Worm (Caenorhabditis elegans) whole organism, L1 larva: ENCODE data around the gene ttr-53.

Experiments used
- C16A3.4 ChIP-seq: fragments of 150-350 bp; optimal IDR thresholded peaks from 2 replicates; lab custom pipeline; 2014; ENCODE audit warnings: missing biosample characterization, missing genetic modification characterization
- C34B4.2 ChIP-seq: sonication (generic microtip); optimal IDR thresholded peaks from 2 replicates; lab custom pipeline; 2017; ENCODE audit warnings: mild to moderate bottlenecking, missing genetic modification characterization, missing compliant biosample characterization
- aly-2 ChIP-seq: fragments of 150-350 bp; optimal IDR thresholded peaks from 2 replicates; lab custom pipeline; 2014; ENCODE audit warnings: missing biosample characterization, missing genetic modification characterization
- blmp-1 ChIP-seq: fragments of 150-350 bp; optimal IDR thresholded peaks from 2 replicates; lab custom pipeline; 2014; ENCODE audit warnings: missing biosample characterization, missing genetic modification characterization
- ceh-82 ChIP-seq, 3 experiments: fragments of 150-350 bp in 1 of 3; sonication (generic microtip) in 2 of 3; optimal IDR thresholded peaks; 2 replicates each; lab custom pipeline; 2014 to 2017; ENCODE audit warnings: missing biosample characterization in 3 of 3, missing genetic modification characterization in 3 of 3
- ceh-88 ChIP-seq: fragments of 200-800 bp; sonication (Bioruptor generic); IDR thresholded peaks from 2 replicates; pipeline ENCODE4 v1.3.6; 2022; ENCODE audit warnings: missing genetic modification characterization, missing compliant biosample characterization
- ces-1 ChIP-seq: fragments of 150-350 bp; optimal IDR thresholded peaks from 2 replicates; lab custom pipeline; 2014; ENCODE audit warnings: missing biosample characterization, missing genetic modification reagents, missing genetic modification characterization
- dpl-1 ChIP-seq, 3 experiments: fragments of 150-350 bp in 2 of 3; sonication (generic microtip) in 1 of 3; optimal IDR thresholded peaks; 2 replicates each; lab custom pipeline; 2014 to 2017; ENCODE audit warnings: missing biosample characterization in 3 of 3, missing genetic modification characterization in 3 of 3, missing genetic modification reagents in 3 of 3
- dsc-1 ChIP-seq: sonication (generic microtip); optimal IDR thresholded peaks from 2 replicates; lab custom pipeline; 2016; ENCODE audit warnings: mild to moderate bottlenecking, missing genetic modification characterization, missing compliant biosample characterization
- efl-1 ChIP-seq, 4 experiments: fragments of 150-350 bp; optimal IDR thresholded peaks in 3 of 4; peaks in 1 of 4; 1 replicate in 1 of 4; 2 replicates in 3 of 4; lab custom pipeline; 2014; ENCODE audit warnings: missing biosample characterization in 2 of 4, missing genetic modification characterization in 2 of 4, missing genetic modification reagents in 2 of 4
- efl-3 ChIP-seq: fragments of 200-800 bp; sonication (Bioruptor generic); optimal IDR thresholded peaks from 2 replicates; lab custom pipeline; 2018; ENCODE audit warnings: mild to moderate bottlenecking, missing genetic modification characterization, missing compliant biosample characterization
- elt-2 ChIP-seq: sonication (generic microtip); optimal IDR thresholded peaks from 2 replicates; lab custom pipeline; 2016; ENCODE audit warnings: missing genetic modification characterization, mild to moderate bottlenecking, inconsistent platforms, missing compliant biosample characterization, missing genetic modification reagents
- elt-3 ChIP-seq, 6 experiments: fragments of 150-350 bp in 1 of 6; sonication (generic microtip); optimal IDR thresholded peaks; 2 replicates each; lab custom pipeline; 2017 to 2018; ENCODE audit warnings: missing biosample characterization in 6 of 6, missing genetic modification characterization in 6 of 6, inconsistent platforms in 1 of 6
- fkh-8 ChIP-seq: sonication (generic microtip); optimal IDR thresholded peaks from 2 replicates; lab custom pipeline; 2016; ENCODE audit warnings: mild to moderate bottlenecking, missing genetic modification characterization, missing compliant biosample characterization
- irx-1 ChIP-seq: sonication (generic microtip); optimal IDR thresholded peaks from 2 replicates; lab custom pipeline; 2016; ENCODE audit warnings: missing genetic modification characterization, missing compliant biosample characterization
- isw-1 ChIP-seq: fragments of 200-800 bp; sonication (Bioruptor generic); IDR thresholded peaks from 2 replicates; pipeline ENCODE4 v1.3.6; 2022; ENCODE audit warnings: missing genetic modification characterization, missing compliant biosample characterization
- jun-1 ChIP-seq: fragments of 150-350 bp; optimal IDR thresholded peaks from 2 replicates; lab custom pipeline; 2014; ENCODE audit warnings: missing biosample characterization, missing genetic modification reagents, missing genetic modification characterization
- lin-14 ChIP-seq: fragments of 200-800 bp; sonication (Bioruptor generic); optimal IDR thresholded peaks from 2 replicates; lab custom pipeline; 2018; ENCODE audit warnings: mild to moderate bottlenecking, missing genetic modification characterization, moderate library complexity, missing compliant biosample characterization
- lin-35 ChIP-seq, 2 experiments: fragments of 150-350 bp; optimal IDR thresholded peaks; 2 replicates each; lab custom pipeline; 2014; ENCODE audit warnings: missing biosample characterization in 2 of 2, missing genetic modification characterization in 2 of 2, missing genetic modification reagents in 2 of 2
- lin-39 ChIP-seq: fragments of 150-350 bp; optimal IDR thresholded peaks from 2 replicates; lab custom pipeline; 2014; ENCODE audit warnings: missing biosample characterization, missing genetic modification reagents, missing genetic modification characterization
- lsy-2 ChIP-seq, 2 experiments: fragments of 150-350 bp; optimal IDR thresholded peaks; 2 replicates each; lab custom pipeline; 2014; ENCODE audit warnings: missing biosample characterization in 2 of 2, missing genetic modification characterization in 2 of 2
- mdl-1 ChIP-seq, 2 experiments: fragments of 150-350 bp; optimal IDR thresholded peaks; 2 replicates each; lab custom pipeline; 2014 to 2017; ENCODE audit warnings: missing biosample characterization in 2 of 2, missing genetic modification characterization in 2 of 2, inconsistent platforms in 1 of 2
- mep-1 ChIP-seq: fragments of 150-350 bp; optimal IDR thresholded peaks from 2 replicates; lab custom pipeline; 2014; ENCODE audit warnings: missing biosample characterization, missing genetic modification characterization
- nhr-19 ChIP-seq: fragments of 200-800 bp; sonication (Bioruptor generic); conservative IDR thresholded peaks from 2 replicates; pipeline ENCODE4 v1.3.6; 2022; ENCODE audit warnings: missing genetic modification characterization, missing compliant biosample characterization
- nhr-20 ChIP-seq: sonication (generic microtip); optimal IDR thresholded peaks from 2 replicates; lab custom pipeline; 2016; ENCODE audit warnings: mild to moderate bottlenecking, missing genetic modification characterization, missing compliant biosample characterization
- nhr-28 ChIP-seq: fragments of 150-350 bp; optimal IDR thresholded peaks from 2 replicates; lab custom pipeline; 2014; ENCODE audit warnings: missing biosample characterization, missing genetic modification characterization
- nhr-47 ChIP-seq: sonication (generic microtip); optimal IDR thresholded peaks from 2 replicates; lab custom pipeline; 2016; ENCODE audit warnings: mild to moderate bottlenecking, missing genetic modification characterization, moderate library complexity, missing compliant biosample characterization
- nhr-71 ChIP-seq: sonication (generic microtip); optimal IDR thresholded peaks from 2 replicates; lab custom pipeline; 2016; ENCODE audit warnings: mild to moderate bottlenecking, missing genetic modification characterization, moderate library complexity, missing compliant biosample characterization
- nhr-77 ChIP-seq: fragments of 150-350 bp; optimal IDR thresholded peaks from 2 replicates; lab custom pipeline; 2014; ENCODE audit warnings: missing biosample characterization, missing genetic modification characterization
- nhr-84 ChIP-seq: sonication (generic microtip); optimal IDR thresholded peaks from 2 replicates; lab custom pipeline; 2017; ENCODE audit warnings: missing biosample characterization, missing genetic modification characterization
- nhr-85 ChIP-seq: sonication (generic microtip); peaks from one replicate; lab custom pipeline; 2016; ENCODE audit warnings: missing genetic modification characterization, inconsistent platforms, missing compliant biosample characterization
- nhr-90 ChIP-seq: sonication (generic microtip); optimal IDR thresholded peaks from 2 replicates; lab custom pipeline; 2016; ENCODE audit warnings: mild to moderate bottlenecking, missing genetic modification characterization, missing compliant biosample characterization; ENCODE audit not compliant: poor library complexity
- pag-3 ChIP-seq: sonication (generic microtip); optimal IDR thresholded peaks from 2 replicates; lab custom pipeline; 2017; ENCODE audit warnings: missing genetic modification characterization, mild to moderate bottlenecking, missing compliant biosample characterization, antibody characterized with exemption, borderline replicate concordance; ENCODE audit not compliant: insufficient read depth
- pqm-1 ChIP-seq: sonication (generic microtip); optimal IDR thresholded peaks from 3 replicates; lab custom pipeline; 2017; ENCODE audit warnings: missing biosample characterization, missing genetic modification characterization
- rnt-1 ChIP-seq: sonication (generic microtip); optimal IDR thresholded peaks from 2 replicates; lab custom pipeline; 2016; ENCODE audit warnings: mild to moderate bottlenecking, missing genetic modification characterization, moderate library complexity, missing compliant biosample characterization
- skn-1 ChIP-seq: fragments of 150-350 bp; optimal IDR thresholded peaks from 2 replicates; lab custom pipeline; 2014; ENCODE audit warnings: missing biosample characterization, missing genetic modification characterization
- snu-23 ChIP-seq: sonication (generic microtip); optimal IDR thresholded peaks from 2 replicates; lab custom pipeline; 2016; ENCODE audit warnings: missing genetic modification characterization, missing compliant biosample characterization
- sptf-1 ChIP-seq: fragments of 150-350 bp; optimal IDR thresholded peaks from 2 replicates; lab custom pipeline; 2014; ENCODE audit warnings: missing biosample characterization, missing genetic modification characterization
- swsn-7 ChIP-seq: sonication (generic microtip); optimal IDR thresholded peaks from 2 replicates; lab custom pipeline; 2016; ENCODE audit warnings: missing genetic modification characterization, missing compliant biosample characterization
- tbx-2 ChIP-seq: sonication (generic microtip); optimal IDR thresholded peaks from 2 replicates; lab custom pipeline; 2016; ENCODE audit warnings: missing genetic modification characterization, missing compliant biosample characterization
- vab-15 ChIP-seq: sonication (generic microtip); optimal IDR thresholded peaks from 2 replicates; lab custom pipeline; 2017; ENCODE audit warnings: missing genotype, mild to moderate bottlenecking, missing genetic modification characterization, missing compliant biosample characterization
- xbp-1 ChIP-seq: sonication (generic microtip); optimal IDR thresholded peaks from 2 replicates; lab custom pipeline; 2016; ENCODE audit warnings: missing genetic modification characterization, missing compliant biosample characterization

ttr-53 gene

ce11 chrIV:10176252-10176730 is 18.5 kb downstream of the ttr-53 start, which contains the start of gene rack-1 (continued):
- TF ChIP-seq xbp-1 (peak; percentile 59), ceh-82 (tag; optimal IDR thresholded peaks at IDR 0.05; lab: Kevin White, UChicago) (peak in 2 of 3 experiments; percentile 32 to 75), nhr-90 (tag; lab: Kevin White, UChicago) (peak; percentile 31), dpl-1 (GFP tag; optimal IDR thresholded peaks at IDR 0.05; lab: Kevin White, UChicago) (peak; percentile 48 to 71 (median 52)), C16A3.4 (peak; percentile 60), vab-15 (tag; lab: Kevin White, UChicago) (no peak), tbx-2 (peak; percentile 47), isw-1 (peak; percentile 7; the same call in 1 of the 2 replicates), jun-1 (tag; lab: Kevin White, UChicago) (peak; percentile 41), irx-1 (tag; lab: Kevin White, UChicago) (peak; percentile 17), nhr-71 (tag; lab: Kevin White, UChicago) (peak; percentile 74), fkh-8 (tag; lab: Kevin White, UChicago) (peak; percentile 58), nhr-85 (tag; lab: Kevin White, UChicago) (peak; percentile 76), skn-1 (peak; percentile 26), ces-1 (GFP tag; lab: Kevin White, UChicago) (no peak), elt-3 (tag; optimal IDR thresholded peaks at IDR 0.05; lab: Kevin White, UChicago) (peak in 1 of 6 experiments; percentile 51), nhr-77 (tag; lab: Kevin White, UChicago) (peak; percentile 21), ceh-88 (GFP tag; lab: Robert Waterston, UW) (no peak), rnt-1 (tag; lab: Kevin White, UChicago) (peak; percentile 46), C34B4.2 (tag; lab: Kevin White, UChicago) (no peak), lin-35 (GFP tag; optimal IDR thresholded peaks at IDR 0.05; lab: Kevin White, UChicago) (peak; percentile 66 to 70), lin-14 (peak; percentile 71), blmp-1 (tag; lab: Kevin White, UChicago) (peak; percentile 47), snu-23 (GFP tag; lab: Kevin White, UChicago) (peak; percentile 68)
- TF ChIP-seq, all 84 proteins: peak for 34

- peak; percentile 27 for TF ChIP-seq aly-2
- TF ChIP-seq lsy-2 (tag; optimal IDR thresholded peaks at IDR 0.05; lab: Kevin White, UChicago), result peak in 1 of 2 experiments; percentile 25
- no peak for TF ChIP-seq efl-3 (GFP tag; lab: Kevin White, UChicago)
Observed at ce11 chrIV:10177779-10178178, 19.9 kb downstream of the ttr-53 start, which contains the start of gene mspn-1. TSS of gene mspn-1 (plus strand) at chrIV:10177968.

ce11 chrIV:10180133-10180749 is 22.4 kb downstream of the ttr-53 start, which contains the start of gene gta-1:
TSS of gene gta-1 (plus strand) at chrIV:10180660.
- TF ChIP-seq rnt-1 (tag; lab: Kevin White, UChicago) (peak; percentile 66), nhr-19 (peak; percentile 50), mdl-1 (tag; optimal IDR thresholded peaks at IDR 0.05; lab: Kevin White, UChicago) (peak in 1 of 2 experiments; percentile 52), blmp-1 (tag; lab: Kevin White, UChicago) (peak; percentile 93), nhr-47 (tag; lab: Kevin White, UChicago) (no peak), snu-23 (GFP tag; lab: Kevin White, UChicago) (peak; percentile 65), lin-35 (GFP tag; optimal IDR thresholded peaks at IDR 0.05; lab: Kevin White, UChicago) (peak; percentile 15 to 32), efl-1 (optimal IDR thresholded peaks at IDR 0.05; lab: Kevin White, UChicago) (peak in 1 of 2 experiments; percentile 18), efl-1 (GFP tag; optimal IDR thresholded peaks at IDR 0.05 in 1 of 2; lab: Kevin White, UChicago) (peak; percentile 28 to 89), dsc-1 (tag; lab: Kevin White, UChicago) (peak; percentile 49), tbx-2 (peak; percentile 5), nhr-20 (tag; lab: Kevin White, UChicago) (peak; percentile 57), lin-39 (tag; lab: Kevin White, UChicago) (peak; percentile 36), pqm-1 (tag; lab: Kevin White, UChicago) (no peak), nhr-84 (tag; lab: Kevin White, UChicago) (no peak), xbp-1 (peak; percentile 7), nhr-28 (tag; lab: Kevin White, UChicago) (no peak), mep-1 (peak; percentile 11), nhr-71 (tag; lab: Kevin White, UChicago) (peak; percentile 73), lin-14 (peak; percentile 74), dpl-1 (GFP tag; optimal IDR thresholded peaks at IDR 0.05; lab: Kevin White, UChicago) (peak in 2 of 3 experiments; percentile 18 to 19), elt-2 (tag; lab: Kevin White, UChicago) (no peak), swsn-7 (tag; lab: Kevin White, UChicago) (peak; percentile 19), lsy-2 (tag; optimal IDR thresholded peaks at IDR 0.05; lab: Kevin White, UChicago) (peak; percentile 1 to 47), sptf-1 (tag; lab: Kevin White, UChicago) (no peak), pag-3 (no peak), elt-3 (tag; optimal IDR thresholded peaks at IDR 0.05; lab: Kevin White, UChicago) (no peak)
